Worm (Caenorhabditis elegans): ENCODE data around the gene C06E4.6.

ce11 chrIV:7287474-7287873 is 29.4 kb upstream of the C06E4.6 start, which contains the start of gene F42C5.3:
- TF ChIP-seq ztf-11 (tag; optimal IDR thresholded peaks at IDR 0.05) (no peak), tag-97 (GFP tag; IDR thresholded peaks at IDR 0.05) (no peak)

Measured in whole organism, L4 larva.